Worm (Caenorhabditis elegans) whole organism, mixed stage, embryonic: ENCODE results near the gene ZK795.2.

ENCODE experiments used
- M03D4.4 ChIP-seq: sonication (generic microtip); optimal IDR thresholded peaks from 2 replicates; lab custom pipeline; 2017; ENCODE audit warnings: mild to moderate bottlenecking, missing genetic modification characterization, missing compliant biosample characterization
- bed-3 ChIP-seq: fragments of 200-800 bp; sonication (Bioruptor generic); optimal IDR thresholded peaks from 3 replicates; lab custom pipeline; 2018; ENCODE audit warnings: mild to moderate bottlenecking, missing genetic modification characterization, moderate library complexity, missing compliant biosample characterization
- ces-1 ChIP-seq: fragments of 150-350 bp; optimal IDR thresholded peaks from 2 replicates; lab custom pipeline; 2014; ENCODE audit warnings: missing biosample characterization, missing genetic modification reagents, missing genetic modification characterization
- hlh-1 ChIP-seq: fragments of 150-350 bp; optimal IDR thresholded peaks from 2 replicates; lab custom pipeline; 2014; ENCODE audit warnings: missing biosample characterization, missing genetic modification reagents, missing genetic modification characterization
- lin-32 ChIP-seq: fragments of 200-800 bp; sonication (Bioruptor generic); optimal IDR thresholded peaks from 2 replicates; lab custom pipeline; 2018; ENCODE audit warnings: mild to moderate bottlenecking, missing genetic modification characterization, missing compliant biosample characterization
- lsy-2 ChIP-seq: fragments of 150-350 bp; optimal IDR thresholded peaks from 2 replicates; lab custom pipeline; 2014; ENCODE audit warnings: missing biosample characterization, missing genetic modification characterization
- mep-1 ChIP-seq: fragments of 150-350 bp; optimal IDR thresholded peaks from 2 replicates; lab custom pipeline; 2017; ENCODE audit warnings: missing biosample characterization, missing genetic modification reagents, missing genetic modification characterization, inconsistent platforms
- nhr-12 ChIP-seq: fragments of 150-350 bp; optimal IDR thresholded peaks from 2 replicates; lab custom pipeline; 2014; ENCODE audit warnings: missing biosample characterization, missing genetic modification characterization
- nhr-237 ChIP-seq: fragments of 150-350 bp; optimal IDR thresholded peaks from 2 replicates; lab custom pipeline; 2014; ENCODE audit warnings: missing biosample characterization, missing genetic modification characterization
- nhr-76 ChIP-seq: sonication (generic microtip); optimal IDR thresholded peaks from 2 replicates; lab custom pipeline; 2017; ENCODE audit warnings: missing biosample characterization, missing genetic modification characterization
- pha-4 ChIP-seq: fragments of 150-350 bp; optimal IDR thresholded peaks from 2 replicates; lab custom pipeline; 2018; ENCODE audit warnings: missing biosample characterization, missing genetic modification reagents, missing genetic modification characterization
- sem-2 ChIP-seq: fragments of 200-800 bp; sonication (Bioruptor generic); optimal IDR thresholded peaks from 2 replicates; lab custom pipeline; 2018; ENCODE audit warnings: mild to moderate bottlenecking, missing genetic modification characterization, missing compliant biosample characterization
- snpc-4 ChIP-seq: fragments of 150-350 bp; optimal IDR thresholded peaks from 2 replicates; lab custom pipeline; 2014; ENCODE audit warnings: missing biosample characterization, missing genetic modification characterization
- sptf-1 ChIP-seq: sonication (generic microtip); optimal IDR thresholded peaks from 2 replicates; lab custom pipeline; 2017; ENCODE audit warnings: mild to moderate bottlenecking, missing genetic modification characterization, moderate library complexity, missing compliant biosample characterization

- TF ChIP-seq M03D4.4 (tag; lab: Kevin White, UChicago) (no peak), nhr-76 (no peak), nhr-12 (tag; lab: Kevin White, UChicago) (no peak), lsy-2 (tag; lab: Kevin White, UChicago) (no peak), bed-3 (GFP tag; lab: Kevin White, UChicago) (no peak), sptf-1 (tag; lab: Kevin White, UChicago) (no peak), mep-1 (tag; lab: Kevin White, UChicago) (no peak), hlh-1 (tag; lab: Kevin White, UChicago) (no peak), snpc-4 (no peak), nhr-237 (no peak), ces-1 (no peak), lin-32 (GFP tag; lab: Kevin White, UChicago) (no peak), pha-4 (tag; lab: Kevin White, UChicago) (no peak), sem-2 (no peak)
Measured at ce11 chrIV:12560568-12560967, 1.8 kb upstream of the ZK795.2 start, which contains the start of gene snb-7.
